Fruit fly (Drosophila melanogaster) whole organism, embryonic: ENCODE results near the gene cype.

Source experiments
- B-H1 ChIP-seq: fragments of 200-800 bp; sonication (Bioruptor generic); IDR thresholded peaks from 3 replicates; pipeline ENCODE4 v1.3.6; 2022; ENCODE audit warnings: missing biosample characterization, missing genetic modification characterization
- CG10147 ChIP-seq: fragments of 200-800 bp; sonication (Bioruptor generic); optimal IDR thresholded peaks from 2 replicates; lab custom pipeline; 2019; ENCODE audit warnings: missing biosample characterization, mild to moderate bottlenecking, missing genetic modification characterization, moderate library complexity
- CG11696 ChIP-seq: fragments of 200-800 bp; sonication (Bioruptor generic); IDR thresholded peaks from 2 replicates; pipeline ENCODE4 v1.3.6; 2022; ENCODE audit warnings: missing biosample characterization, missing genetic modification characterization
- CG12104 ChIP-seq: fragments of 200-800 bp; sonication (Bioruptor generic); optimal IDR thresholded peaks from 3 replicates; lab custom pipeline; 2016; ENCODE audit warnings: missing biosample characterization, missing genetic modification characterization
- CG1233 ChIP-seq: fragments of 200-800 bp; sonication (Bioruptor generic); optimal IDR thresholded peaks from 4 replicates; lab custom pipeline; 2018; ENCODE audit warnings: missing biosample characterization, mild to moderate bottlenecking, missing genetic modification characterization
- CG12391 ChIP-seq: fragments of 200-800 bp; sonication (Bioruptor generic); optimal IDR thresholded peaks from 3 replicates; lab custom pipeline; 2018; ENCODE audit warnings: missing biosample characterization, mild to moderate bottlenecking, missing genetic modification characterization, moderate library complexity
- CG13894 ChIP-seq: fragments of 200-800 bp; sonication (Bioruptor generic); optimal IDR thresholded peaks from 3 replicates; lab custom pipeline; 2018; ENCODE audit warnings: missing biosample characterization, mild to moderate bottlenecking, missing genetic modification characterization, moderate library complexity
- CG14441 ChIP-seq: fragments of 200-800 bp; sonication (Bioruptor generic); IDR thresholded peaks from 2 replicates; pipeline ENCODE4 v1.3.6; 2022; ENCODE audit warnings: missing biosample characterization, missing genetic modification characterization
- CG17359 ChIP-seq: fragments of 200-800 bp; sonication (Bioruptor generic); optimal IDR thresholded peaks from 3 replicates; lab custom pipeline; 2018; ENCODE audit warnings: missing biosample characterization, mild to moderate bottlenecking, missing genetic modification characterization, moderate library complexity
- CG2120 ChIP-seq: fragments of 200-800 bp; sonication (Bioruptor generic); optimal IDR thresholded peaks from 3 replicates; lab custom pipeline; 2016; ENCODE audit warnings: missing biosample characterization, missing genetic modification characterization
- CG30020 ChIP-seq: fragments of 200-800 bp; optimal IDR thresholded peaks from 2 replicates; lab custom pipeline; 2019; ENCODE audit warnings: missing biosample characterization, mild to moderate bottlenecking, missing genetic modification characterization, moderate library complexity
- CG31388 ChIP-seq: fragments of 200-800 bp; sonication (Bioruptor generic); optimal IDR thresholded peaks from 2 replicates; lab custom pipeline; 2016; ENCODE audit warnings: missing biosample characterization, missing genetic modification characterization
- CG31441 ChIP-seq: fragments of 200-800 bp; sonication (Bioruptor generic); IDR thresholded peaks from 2 replicates; pipeline ENCODE4 v1.3.6; 2022; ENCODE audit warnings: missing biosample characterization, missing genetic modification characterization
- CG34422 ChIP-seq: fragments of 200-800 bp; sonication (Bioruptor generic); IDR thresholded peaks from 3 replicates; pipeline ENCODE4 v1.3.6; 2022; ENCODE audit warnings: missing biosample characterization, missing genetic modification characterization
- CG42726 ChIP-seq: fragments of 200-800 bp; sonication (Bioruptor generic); IDR thresholded peaks from 2 replicates; pipeline ENCODE4 v1.3.6; 2022; ENCODE audit warnings: missing biosample characterization, missing genetic modification characterization; ENCODE audit not compliant: partially characterized antibody
- CG6854 ChIP-seq: fragments of 200-800 bp; sonication (Bioruptor generic); optimal IDR thresholded peaks from 3 replicates; lab custom pipeline; 2017; ENCODE audit warnings: missing biosample characterization, mild to moderate bottlenecking, missing genetic modification characterization
- CG8290 ChIP-seq, 3 experiments: fragments of 200-800 bp; sonication (Bioruptor generic); optimal IDR thresholded peaks; 2 replicates each; lab custom pipeline; 2016 to 2019; ENCODE audit warnings: missing biosample characterization in 3 of 3, missing genetic modification characterization in 3 of 3, mild to moderate bottlenecking in 2 of 3, moderate library complexity in 1 of 3
- CG8924 ChIP-seq: fragments of 200-800 bp; optimal IDR thresholded peaks from 3 replicates; lab custom pipeline; 2019; ENCODE audit warnings: missing biosample characterization, mild to moderate bottlenecking, missing genetic modification characterization, moderate library complexity
- CHES-1-like ChIP-seq: fragments of 200-800 bp; sonication (Bioruptor generic); optimal IDR thresholded peaks from 2 replicates; lab custom pipeline; 2016; ENCODE audit warnings: missing biosample characterization, missing genetic modification characterization
- Hey ChIP-seq: fragments of 200-800 bp; sonication (Bioruptor generic); optimal IDR thresholded peaks from 3 replicates; lab custom pipeline; 2018; ENCODE audit warnings: missing biosample characterization, mild to moderate bottlenecking, missing genetic modification characterization
- Hr39 ChIP-seq: fragments of >200 bp; optimal IDR thresholded peaks from 2 replicates; lab custom pipeline; 2017
- Hsf ChIP-seq: fragments of 200-800 bp; sonication (Bioruptor generic); optimal IDR thresholded peaks from 3 replicates; lab custom pipeline; 2016; ENCODE audit warnings: missing biosample characterization, missing genetic modification characterization
- Lhr ChIP-seq: fragments of 200-800 bp; sonication (Bioruptor generic); optimal IDR thresholded peaks from 3 replicates; lab custom pipeline; 2017; ENCODE audit warnings: mild to moderate bottlenecking, missing biosample characterization, missing genetic modification reagents, missing genetic modification characterization
- Pdp1 ChIP-seq, 2 experiments: fragments of 200-800 bp; sonication (Bioruptor generic); optimal IDR thresholded peaks; 3 replicates each; lab custom pipeline; 2016; ENCODE audit warnings: missing biosample characterization in 2 of 2, missing genetic modification characterization in 2 of 2, mild to moderate bottlenecking in 1 of 2, moderate library complexity in 1 of 2
- Ptx1 ChIP-seq: fragments of 200-800 bp; sonication (Bioruptor generic); IDR thresholded peaks from 2 replicates; pipeline ENCODE4 v1.3.6; 2022; ENCODE audit warnings: missing biosample characterization, missing genetic modification characterization
- Sox102F ChIP-seq: fragments of 200-800 bp; sonication (Bioruptor generic); optimal IDR thresholded peaks from 2 replicates; lab custom pipeline; 2018; ENCODE audit warnings: missing biosample characterization, mild to moderate bottlenecking, missing genetic modification characterization, moderate library complexity
- Taf1 ChIP-seq: fragments of 200-800 bp; sonication (Bioruptor generic); IDR thresholded peaks from 2 replicates; pipeline ENCODE4 v1.3.6; 2022; ENCODE audit warnings: missing biosample characterization, missing genetic modification characterization
- bowl ChIP-seq: fragments of 200-800 bp; sonication (Bioruptor generic); IDR thresholded peaks from 2 replicates; pipeline ENCODE4 v1.3.6; 2022; ENCODE audit warnings: missing biosample characterization, missing genetic modification characterization
- br ChIP-seq: fragments of >200 bp; optimal IDR thresholded peaks from 2 replicates; lab custom pipeline; 2017
- cato ChIP-seq: fragments of 200-800 bp; sonication (Bioruptor generic); optimal IDR thresholded peaks from 2 replicates; lab custom pipeline; 2016; ENCODE audit warnings: missing biosample characterization, missing genetic modification characterization, borderline replicate concordance
- caup ChIP-seq: fragments of 200-800 bp; sonication (Bioruptor generic); optimal IDR thresholded peaks from 3 replicates; lab custom pipeline; 2017; ENCODE audit warnings: missing biosample characterization, mild to moderate bottlenecking, missing genetic modification characterization, moderate library complexity; ENCODE audit not compliant: severe bottlenecking
- chinmo ChIP-seq: fragments of 200-800 bp; sonication (Bioruptor generic); IDR thresholded peaks from 4 replicates; pipeline ENCODE4 v1.3.6; 2022; ENCODE audit warnings: missing biosample characterization, missing genetic modification characterization; ENCODE audit not compliant: partially characterized antibody
- ci ChIP-seq: fragments of 200-800 bp; sonication (Bioruptor generic); IDR thresholded peaks from 3 replicates; pipeline ENCODE4 v1.3.6; 2022; ENCODE audit warnings: missing biosample characterization, missing genetic modification characterization
- croc ChIP-seq: fragments of 200-800 bp; sonication (Bioruptor generic); conservative IDR thresholded peaks from 3 replicates; pipeline ENCODE4 v1.3.6; 2022; ENCODE audit warnings: missing biosample characterization, missing genetic modification characterization
- dysf ChIP-seq: fragments of 200-800 bp; sonication (Bioruptor generic); IDR thresholded peaks from 3 replicates; pipeline ENCODE4 v1.3.6; 2022; ENCODE audit warnings: missing biosample characterization, missing genetic modification characterization
- esg ChIP-seq: fragments of 200-800 bp; sonication (Bioruptor generic); conservative IDR thresholded peaks from 2 replicates; pipeline ENCODE4 v1.3.6; 2022; ENCODE audit warnings: missing biosample characterization, missing genetic modification characterization
- exex ChIP-seq: fragments of 200-800 bp; sonication (Bioruptor generic); optimal IDR thresholded peaks from 4 replicates; lab custom pipeline; 2018; ENCODE audit warnings: missing biosample characterization, mild to moderate bottlenecking, missing genetic modification characterization, moderate library complexity
- fd102C ChIP-seq: fragments of 200-800 bp; sonication (Bioruptor generic); optimal IDR thresholded peaks from 2 replicates; lab custom pipeline; 2018; ENCODE audit warnings: missing biosample characterization, mild to moderate bottlenecking, missing genetic modification characterization, moderate library complexity
- gcm ChIP-seq: fragments of 200-800 bp; sonication (Bioruptor generic); optimal IDR thresholded peaks from 2 replicates; lab custom pipeline; 2019; ENCODE audit warnings: missing biosample characterization, mild to moderate bottlenecking, missing genetic modification characterization, moderate library complexity
- lmd ChIP-seq: fragments of 200-800 bp; sonication (Bioruptor generic); IDR thresholded peaks from 2 replicates; pipeline ENCODE4 v1.3.6; 2022; ENCODE audit warnings: missing biosample characterization, missing genetic modification characterization
- mam ChIP-seq: fragments of 200-800 bp; sonication (Bioruptor generic); optimal IDR thresholded peaks from 3 replicates; lab custom pipeline; 2016; ENCODE audit warnings: missing biosample characterization, missing genetic modification characterization
- mirr ChIP-seq: fragments of 200-800 bp; sonication (Bioruptor generic); optimal IDR thresholded peaks from 3 replicates; lab custom pipeline; 2018; ENCODE audit warnings: missing biosample characterization, mild to moderate bottlenecking, missing genetic modification characterization
- nau ChIP-seq: fragments of 200-800 bp; sonication (Bioruptor generic); optimal IDR thresholded peaks from 3 replicates; lab custom pipeline; 2017; ENCODE audit warnings: missing biosample characterization, mild to moderate bottlenecking, missing genetic modification characterization, missing genetic modification reagents
- onecut ChIP-seq: fragments of 200-800 bp; sonication (Bioruptor generic); IDR thresholded peaks from 2 replicates; pipeline ENCODE4 v1.3.6; 2022; ENCODE audit warnings: missing biosample characterization, missing genetic modification characterization
- pfk ChIP-seq: fragments of 200-800 bp; sonication (Bioruptor generic); optimal IDR thresholded peaks from 2 replicates; lab custom pipeline; 2018; ENCODE audit warnings: missing biosample characterization, mild to moderate bottlenecking, missing genetic modification characterization, moderate library complexity
- sr ChIP-seq: fragments of 200-800 bp; sonication (Bioruptor generic); IDR thresholded peaks from 3 replicates; pipeline ENCODE4 v1.3.6; 2022; ENCODE audit warnings: missing biosample characterization, missing genetic modification characterization
- stc ChIP-seq: fragments of 200-800 bp; sonication (Bioruptor generic); IDR thresholded peaks from 2 replicates; pipeline ENCODE4 v1.3.6; 2022; ENCODE audit warnings: missing biosample characterization, missing genetic modification characterization
- sug ChIP-seq: fragments of 200-800 bp; optimal IDR thresholded peaks from 2 replicates; lab custom pipeline; 2019; ENCODE audit warnings: missing biosample characterization, mild to moderate bottlenecking, missing genetic modification characterization, moderate library complexity
- toy ChIP-seq: fragments of 200-800 bp; sonication (Bioruptor generic); IDR thresholded peaks from 2 replicates; pipeline ENCODE4 v1.3.6; 2022; ENCODE audit warnings: missing biosample characterization, missing genetic modification characterization
- unpg ChIP-seq: fragments of 200-800 bp; sonication (Bioruptor generic); optimal IDR thresholded peaks from 3 replicates; lab custom pipeline; 2018; ENCODE audit warnings: missing biosample characterization, mild to moderate bottlenecking, missing genetic modification characterization, moderate library complexity
- vnd ChIP-seq: fragments of 200-800 bp; sonication (Bioruptor generic); IDR thresholded peaks from 3 replicates; pipeline ENCODE4 v1.3.6; 2022; ENCODE audit warnings: missing biosample characterization, missing genetic modification characterization; ENCODE audit not compliant: partially characterized antibody
- wor ChIP-seq: fragments of 200-800 bp; sonication (Bioruptor generic); IDR thresholded peaks from 2 replicates; pipeline ENCODE4 v1.3.6; 2022; ENCODE audit warnings: missing biosample characterization, missing genetic modification characterization

cype gene

DNA sequence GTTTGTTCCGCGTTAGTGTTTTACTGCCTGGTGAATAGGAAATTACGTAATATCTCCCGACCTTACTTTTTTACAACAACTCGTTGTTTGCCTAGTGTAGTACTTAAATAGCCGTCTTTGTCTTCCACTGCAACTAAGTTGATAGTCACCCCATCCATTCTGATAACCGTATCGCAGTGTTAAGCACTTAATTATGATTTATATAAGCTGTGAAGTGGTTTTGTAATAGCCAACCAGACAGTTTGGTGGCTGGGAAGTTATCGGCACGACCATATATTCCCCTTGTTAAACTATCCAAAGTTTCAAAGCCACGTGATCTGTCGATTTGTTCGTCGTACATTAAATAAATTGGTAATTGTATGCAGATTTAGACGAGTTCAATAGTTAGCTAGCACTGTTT lies 22.7 kb upstream of the cype start:
- TF ChIP-seq nau, result no peak
- no peak for TF ChIP-seq CG11696 (GFP tag; lab: Robert Waterston, UW)
- TF ChIP-seq CG1233 (GFP tag; lab: Kevin White, UChicago), result no peak
- TF ChIP-seq CG8924 (tag; lab: Kevin White, UChicago), result no peak
- TF ChIP-seq Sox102F, result no peak
- no peak for TF ChIP-seq fd102C (GFP tag; lab: Kevin White, UChicago)
- 0 out of 4 replicates have a peak, but pooled peaks have one; percentile 12 for TF ChIP-seq chinmo (GFP tag; lab: Robert Waterston, UW)
- no peak for TF ChIP-seq Lhr (GFP tag; lab: Kevin White, UChicago)
- no peak for TF ChIP-seq bowl (GFP tag; lab: Robert Waterston, UW)
- no peak for TF ChIP-seq CG12104 (GFP tag; lab: Kevin White, UChicago)
- TF ChIP-seq mirr (GFP tag; lab: Kevin White, UChicago), result peak; percentile 46
- peak; percentile 2 for TF ChIP-seq Hey (tag; lab: Kevin White, UChicago)
- no peak for TF ChIP-seq Taf1
- no peak for TF ChIP-seq Hr39
- TF ChIP-seq sug (tag; lab: Kevin White, UChicago), result peak; percentile 29
- TF ChIP-seq CG42726, result no peak
- no peak for TF ChIP-seq dysf (GFP tag; lab: Robert Waterston, UW)
- TF ChIP-seq Pdp1 (GFP tag; optimal IDR thresholded peaks at IDR 0.05; lab: Kevin White, UChicago), result peak in 1 of 2 experiments; percentile 88
- TF ChIP-seq sr, result no peak
- TF ChIP-seq CG30020 (tag; lab: Kevin White, UChicago), result no peak
- TF ChIP-seq lmd, result no peak
- no peak for TF ChIP-seq ci (GFP tag; lab: Robert Waterston, UW)
- TF ChIP-seq croc (GFP tag; lab: Robert Waterston, UW), result no peak
- no peak for TF ChIP-seq CG8290 (GFP tag; optimal IDR thresholded peaks at IDR 0.05; lab: Kevin White, UChicago)
- TF ChIP-seq CG8290 (tag; optimal IDR thresholded peaks at IDR 0.05; lab: Kevin White, UChicago), result peak in 1 of 2 experiments; percentile 10
- TF ChIP-seq CHES-1-like (GFP tag; lab: Kevin White, UChicago), result no peak
- TF ChIP-seq CG10147, result no peak
- TF ChIP-seq CG17359, result no peak
- TF ChIP-seq vnd, result 0 out of 3 replicates have a peak, but pooled peaks have one; percentile 29
- TF ChIP-seq mam (GFP tag; lab: Kevin White, UChicago), result no peak
- TF ChIP-seq Ptx1 (GFP tag; lab: Robert Waterston, UW), result no peak
- TF ChIP-seq CG14441 (GFP tag; lab: Robert Waterston, UW), result no peak
- no peak for TF ChIP-seq esg (GFP tag; lab: Robert Waterston, UW)
- TF ChIP-seq pfk, result no peak
- TF ChIP-seq CG34422 (GFP tag; lab: Robert Waterston, UW), result no peak
- TF ChIP-seq CG2120 (GFP tag; lab: Kevin White, UChicago), result no peak
- TF ChIP-seq onecut, result no peak
- TF ChIP-seq toy (GFP tag; lab: Robert Waterston, UW), result no peak
- no peak for TF ChIP-seq br (lab: Kevin White, UChicago)
- TF ChIP-seq exex, result peak; percentile 81
- no peak for TF ChIP-seq B-H1
- TF ChIP-seq cato (GFP tag; lab: Kevin White, UChicago), result no peak
- TF ChIP-seq Hsf (GFP tag; lab: Kevin White, UChicago), result no peak
- no peak for TF ChIP-seq stc (GFP tag; lab: Robert Waterston, UW)
- TF ChIP-seq CG12391, result no peak
- TF ChIP-seq gcm (GFP tag; lab: Kevin White, UChicago), result no peak
- TF ChIP-seq CG13894, result no peak
- no peak for TF ChIP-seq caup (GFP tag; lab: Kevin White, UChicago)
- TF ChIP-seq CG6854 (GFP tag; lab: Kevin White, UChicago), result no peak
- no peak for TF ChIP-seq CG31441 (GFP tag; lab: Robert Waterston, UW)
- TF ChIP-seq CG31388 (GFP tag; lab: Kevin White, UChicago), result no peak
- no peak for TF ChIP-seq unpg (GFP tag; lab: Kevin White, UChicago)
- TF ChIP-seq wor, result no peak
